Fruit fly (Drosophila melanogaster): ENCODE results near the gene Cyp12a5.

Gene Cyp12a5

DNA sequence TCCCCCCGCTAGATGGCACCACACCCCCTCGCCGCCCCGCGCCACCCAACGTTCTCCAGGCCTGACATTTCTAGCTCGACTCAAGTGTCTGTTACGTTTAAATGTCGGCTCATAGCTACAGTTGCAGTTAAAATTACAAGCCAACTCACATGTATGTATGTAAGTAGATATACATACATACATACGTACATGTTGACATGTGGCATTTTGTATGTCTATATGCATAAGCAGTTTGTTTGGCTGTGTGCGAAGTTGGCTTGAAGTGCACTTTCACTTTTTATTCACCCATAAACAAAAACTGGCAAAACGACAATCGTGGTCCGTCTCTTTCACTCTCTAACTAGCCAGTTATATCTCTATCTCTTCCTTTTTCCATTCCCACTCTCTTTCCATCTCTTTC lies 50.4 kb downstream of the Cyp12a5 start:
- TF ChIP-seq br (GFP tag; optimal IDR thresholded peaks at IDR 0.05) (no peak), Dif (GFP tag; optimal IDR thresholded peaks at IDR 0.05; ENCODE audit: partially characterized antibody) (no peak), dmrt93B (GFP tag; optimal IDR thresholded peaks at IDR 0.05) (no peak), brk (GFP tag; optimal IDR thresholded peaks at IDR 0.05) (no peak), dsf (GFP tag; optimal IDR thresholded peaks at IDR 0.05; ENCODE audit: borderline replicate concordance) (no peak), sv (GFP tag; optimal IDR thresholded peaks at IDR 0.05) (no peak), CG9705 (GFP tag; optimal IDR thresholded peaks at IDR 0.05) (no peak), CG32264 (GFP tag; optimal IDR thresholded peaks at IDR 0.05) (no peak), CrebA (GFP tag; optimal IDR thresholded peaks at IDR 0.05; ENCODE audit: borderline replicate concordance) (no peak), foxo (GFP tag; optimal IDR thresholded peaks at IDR 0.05) (no peak), Vsx2 (GFP tag; optimal IDR thresholded peaks at IDR 0.05; ENCODE audit: partially characterized antibody) (no peak), rgr (GFP tag; optimal IDR thresholded peaks at IDR 0.05) (no peak), N (GFP tag; optimal IDR thresholded peaks at IDR 0.05) (no peak), Abd-B (GFP tag; optimal IDR thresholded peaks at IDR 0.05) (no peak), Mio (GFP tag; optimal IDR thresholded peaks at IDR 0.05) (no peak), Dfd (GFP tag; optimal IDR thresholded peaks at IDR 0.05) (no peak), h (GFP tag; optimal IDR thresholded peaks at IDR 0.05) (no peak), Sp1 (GFP tag; optimal IDR thresholded peaks at IDR 0.05) (no peak), Rel (GFP tag; optimal IDR thresholded peaks at IDR 0.05) (no peak), Rel (tag; optimal IDR thresholded peaks at IDR 0.05) (no peak)

Data from whole organism, wandering third instar larva.